Worm (Caenorhabditis elegans): ENCODE data around the gene srh-4.

ce11 chrV:4046122-4046521, 35.9 kb downstream of the srh-4 start, which contains the start of gene phat-7:
- TF ChIP-seq nhr-12 (tag; optimal IDR thresholded peaks at IDR 0.05) (no peak), unc-62 (GFP tag; optimal IDR thresholded peaks at IDR 0.05) (no peak), mdl-1 (tag; optimal IDR thresholded peaks at IDR 0.05) (no peak)
